Fruit fly (Drosophila melanogaster) whole organism, wandering third instar larva: ENCODE measurements around the gene Prim2.

Experiments used
- Dfd ChIP-seq: fragments of >200 bp; optimal IDR thresholded peaks from 2 replicates; lab custom pipeline; 2017; ENCODE audit warnings: missing biosample characterization, missing genetic modification characterization
- Hnf4 ChIP-seq: fragments of 200-800 bp; sonication (Bioruptor generic); optimal IDR thresholded peaks from 2 replicates; lab custom pipeline; 2016; ENCODE audit warnings: missing biosample characterization, mild to moderate bottlenecking, missing genetic modification characterization
- br ChIP-seq: fragments of 200-800 bp; sonication (Bioruptor generic); optimal IDR thresholded peaks from 2 replicates; lab custom pipeline; 2016; ENCODE audit warnings: missing biosample characterization, missing genetic modification characterization

- TF ChIP-seq Hnf4 (GFP tag; lab: Kevin White, UChicago) (no peak), br (no peak), Dfd (no peak)
Observed at dm6 chr3L:20366074-20366473, 4.7 kb upstream of the Prim2 start.
